Worm (Caenorhabditis elegans) whole organism, mixed stage, embryonic: Measurements from ENCODE around the gene ppk-2.

Experiments
- M03D4.4 ChIP-seq: sonication (generic microtip); optimal IDR thresholded peaks from 2 replicates; lab custom pipeline; 2017; ENCODE audit warnings: mild to moderate bottlenecking, missing genetic modification characterization, missing compliant biosample characterization
- bed-3 ChIP-seq: fragments of 200-800 bp; sonication (Bioruptor generic); optimal IDR thresholded peaks from 3 replicates; lab custom pipeline; 2018; ENCODE audit warnings: mild to moderate bottlenecking, missing genetic modification characterization, moderate library complexity, missing compliant biosample characterization
- blmp-1 ChIP-seq: fragments of 150-350 bp; optimal IDR thresholded peaks from 2 replicates; lab custom pipeline; 2014; ENCODE audit warnings: missing biosample characterization, missing genetic modification characterization
- ceh-39 ChIP-seq: fragments of 150-350 bp; optimal IDR thresholded peaks from 2 replicates; lab custom pipeline; 2014; ENCODE audit warnings: missing biosample characterization, missing genetic modification characterization
- ceh-43 ChIP-seq: fragments of 200-800 bp; sonication (Bioruptor generic); optimal IDR thresholded peaks from 2 replicates; lab custom pipeline; 2018; ENCODE audit warnings: mild to moderate bottlenecking, missing genetic modification characterization, moderate library complexity, missing compliant biosample characterization
- ces-1 ChIP-seq: fragments of 150-350 bp; optimal IDR thresholded peaks from 2 replicates; lab custom pipeline; 2014; ENCODE audit warnings: missing biosample characterization, missing genetic modification reagents, missing genetic modification characterization
- cnd-1 ChIP-seq: fragments of 200-800 bp; sonication (Bioruptor generic); optimal IDR thresholded peaks from 2 replicates; lab custom pipeline; 2018; ENCODE audit warnings: mild to moderate bottlenecking, missing genetic modification characterization, missing compliant biosample characterization
- drap-1 ChIP-seq: fragments of 200-800 bp; sonication (Bioruptor generic); optimal IDR thresholded peaks from 3 replicates; lab custom pipeline; 2018; ENCODE audit warnings: mild to moderate bottlenecking, missing genetic modification characterization, missing compliant biosample characterization
- elt-1 ChIP-seq: sonication (generic microtip); optimal IDR thresholded peaks from 2 replicates; lab custom pipeline; 2017; ENCODE audit warnings: missing genetic modification characterization, mild to moderate bottlenecking, missing compliant biosample characterization, antibody characterized with exemption, moderate library complexity, borderline replicate concordance; ENCODE audit not compliant: insufficient read depth
- flh-1 ChIP-seq: fragments of 200-800 bp; sonication (Bioruptor generic); optimal IDR thresholded peaks from 2 replicates; lab custom pipeline; 2018; ENCODE audit warnings: mild to moderate bottlenecking, missing genetic modification characterization, moderate library complexity, missing compliant biosample characterization
- ham-2 ChIP-seq: fragments of 200-800 bp; sonication (Bioruptor generic); optimal IDR thresholded peaks from 2 replicates; lab custom pipeline; 2018; ENCODE audit warnings: mild to moderate bottlenecking, missing genetic modification characterization, missing compliant biosample characterization
- hlh-1 ChIP-seq: fragments of 150-350 bp; optimal IDR thresholded peaks from 2 replicates; lab custom pipeline; 2014; ENCODE audit warnings: missing biosample characterization, missing genetic modification reagents, missing genetic modification characterization
- lin-13 ChIP-seq: fragments of 150-350 bp; optimal IDR thresholded peaks from 2 replicates; lab custom pipeline; 2014; ENCODE audit warnings: missing biosample characterization, missing genetic modification characterization
- lin-32 ChIP-seq: fragments of 200-800 bp; sonication (Bioruptor generic); optimal IDR thresholded peaks from 2 replicates; lab custom pipeline; 2018; ENCODE audit warnings: mild to moderate bottlenecking, missing genetic modification characterization, missing compliant biosample characterization
- lsy-2 ChIP-seq: fragments of 150-350 bp; optimal IDR thresholded peaks from 2 replicates; lab custom pipeline; 2014; ENCODE audit warnings: missing biosample characterization, missing genetic modification characterization
- mab-5 ChIP-seq: fragments of 150-350 bp; optimal IDR thresholded peaks from 2 replicates; lab custom pipeline; 2014; ENCODE audit warnings: missing biosample characterization, missing genetic modification characterization
- mep-1 ChIP-seq: fragments of 150-350 bp; optimal IDR thresholded peaks from 2 replicates; lab custom pipeline; 2017; ENCODE audit warnings: missing biosample characterization, missing genetic modification reagents, missing genetic modification characterization, inconsistent platforms
- nhr-12 ChIP-seq: fragments of 150-350 bp; optimal IDR thresholded peaks from 2 replicates; lab custom pipeline; 2014; ENCODE audit warnings: missing biosample characterization, missing genetic modification characterization
- nhr-2 ChIP-seq: fragments of 150-350 bp; optimal IDR thresholded peaks from 2 replicates; lab custom pipeline; 2014; ENCODE audit warnings: missing biosample characterization, missing genetic modification characterization
- nhr-237 ChIP-seq: fragments of 150-350 bp; optimal IDR thresholded peaks from 2 replicates; lab custom pipeline; 2014; ENCODE audit warnings: missing biosample characterization, missing genetic modification characterization
- nhr-28 ChIP-seq: fragments of 150-350 bp; optimal IDR thresholded peaks from 2 replicates; lab custom pipeline; 2014; ENCODE audit warnings: missing biosample characterization, missing genetic modification characterization
- pha-4 ChIP-seq: fragments of 150-350 bp; optimal IDR thresholded peaks from 2 replicates; lab custom pipeline; 2018; ENCODE audit warnings: missing biosample characterization, missing genetic modification reagents, missing genetic modification characterization
- sem-2 ChIP-seq: fragments of 200-800 bp; sonication (Bioruptor generic); optimal IDR thresholded peaks from 2 replicates; lab custom pipeline; 2018; ENCODE audit warnings: mild to moderate bottlenecking, missing genetic modification characterization, missing compliant biosample characterization
- snpc-4 ChIP-seq: fragments of 150-350 bp; optimal IDR thresholded peaks from 2 replicates; lab custom pipeline; 2014; ENCODE audit warnings: missing biosample characterization, missing genetic modification characterization
- sptf-1 ChIP-seq: sonication (generic microtip); optimal IDR thresholded peaks from 2 replicates; lab custom pipeline; 2017; ENCODE audit warnings: mild to moderate bottlenecking, missing genetic modification characterization, moderate library complexity, missing compliant biosample characterization
- tbx-8 ChIP-seq: fragments of 200-800 bp; sonication (Bioruptor generic); optimal IDR thresholded peaks from 2 replicates; lab custom pipeline; 2018; ENCODE audit warnings: mild to moderate bottlenecking, missing genetic modification characterization, moderate library complexity, missing compliant biosample characterization
- unc-120 ChIP-seq: sonication (generic microtip); optimal IDR thresholded peaks from 2 replicates; lab custom pipeline; 2017; ENCODE audit warnings: missing genetic modification characterization, missing compliant biosample characterization; ENCODE audit not compliant: poor library complexity, severe bottlenecking
- unc-39 ChIP-seq: fragments of 150-350 bp; optimal IDR thresholded peaks from 2 replicates; lab custom pipeline; 2014; ENCODE audit warnings: missing biosample characterization, missing genetic modification characterization
- unc-62 ChIP-seq: fragments of 150-350 bp; optimal IDR thresholded peaks from 2 replicates; lab custom pipeline; 2014; ENCODE audit warnings: missing biosample characterization, missing genetic modification reagents, missing genetic modification characterization
- zip-8 ChIP-seq: fragments of 150-350 bp; optimal IDR thresholded peaks from 2 replicates; lab custom pipeline; 2014; ENCODE audit warnings: missing biosample characterization, missing genetic modification characterization
- ztf-11 ChIP-seq: fragments of 150-350 bp; optimal IDR thresholded peaks from 2 replicates; lab custom pipeline; 2014; ENCODE audit warnings: missing biosample characterization, missing genetic modification characterization

ppk-2 gene

DNA sequence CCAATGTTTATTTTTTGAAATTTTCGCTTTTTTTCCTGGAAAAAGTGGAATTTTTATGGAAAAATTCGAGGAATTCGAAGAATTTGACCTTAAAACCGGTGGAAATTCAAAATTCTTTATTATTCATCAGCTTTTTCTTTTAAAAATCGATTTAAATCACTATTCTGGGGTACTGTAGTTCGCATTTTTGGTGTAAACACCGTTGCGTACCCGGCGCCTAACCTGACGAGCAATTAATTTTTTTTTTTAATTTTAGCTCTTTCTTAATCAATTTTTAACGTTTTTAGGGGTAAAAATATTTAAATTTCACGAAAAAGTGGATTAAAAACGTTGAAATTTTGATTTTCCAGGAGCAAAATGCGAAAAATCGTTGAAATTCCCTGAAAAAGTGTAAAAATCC is 31.8 kb downstream of the ppk-2 start:
- TF ChIP-seq elt-1 (tag; lab: Kevin White, UChicago), result no peak
- no peak for TF ChIP-seq lin-13 (tag; lab: Kevin White, UChicago)
- no peak for TF ChIP-seq blmp-1
- no peak for TF ChIP-seq ceh-39 (tag; lab: Kevin White, UChicago)
- TF ChIP-seq nhr-28, result no peak
- no peak for TF ChIP-seq lin-32
- TF ChIP-seq tbx-8 (GFP tag; lab: Kevin White, UChicago), result no peak
- no peak for TF ChIP-seq M03D4.4 (tag; lab: Kevin White, UChicago)
- TF ChIP-seq ztf-11, result no peak
- TF ChIP-seq ces-1 (GFP tag; lab: Kevin White, UChicago), result no peak
- TF ChIP-seq zip-8 (tag; lab: Kevin White, UChicago), result no peak
- TF ChIP-seq nhr-2 (tag; lab: Kevin White, UChicago), result no peak
- no peak for TF ChIP-seq mab-5 (tag; lab: Kevin White, UChicago)
- no peak for TF ChIP-seq unc-120 (tag; lab: Kevin White, UChicago)
- no peak for TF ChIP-seq mep-1 (tag; lab: Kevin White, UChicago)
- no peak for TF ChIP-seq sptf-1 (tag; lab: Kevin White, UChicago)
- no peak for TF ChIP-seq unc-39
- TF ChIP-seq flh-1 (GFP tag; lab: Kevin White, UChicago), result no peak
- TF ChIP-seq unc-62 (GFP tag; lab: Kevin White, UChicago), result no peak
- no peak for TF ChIP-seq ceh-43

ce11 chrIII:2137490-2137889 is 35.4 kb downstream of the ppk-2 start:
- TF ChIP-seq tbx-8 (GFP tag; lab: Kevin White, UChicago), result no peak
- TF ChIP-seq ceh-39 (tag; lab: Kevin White, UChicago), result no peak
- TF ChIP-seq unc-120 (tag; lab: Kevin White, UChicago), result no peak
- TF ChIP-seq snpc-4, result no peak
- no peak for TF ChIP-seq hlh-1 (tag; lab: Kevin White, UChicago)
- TF ChIP-seq nhr-12 (tag; lab: Kevin White, UChicago), result no peak
- no peak for TF ChIP-seq nhr-28
- no peak for TF ChIP-seq flh-1 (GFP tag; lab: Kevin White, UChicago)
- no peak for TF ChIP-seq nhr-237
- no peak for TF ChIP-seq pha-4 (tag; lab: Kevin White, UChicago)
- TF ChIP-seq nhr-2 (tag; lab: Kevin White, UChicago), result no peak
- no peak for TF ChIP-seq cnd-1 (tag; lab: Kevin White, UChicago)
- TF ChIP-seq zip-8 (tag; lab: Kevin White, UChicago), result no peak
- TF ChIP-seq mep-1 (tag; lab: Kevin White, UChicago), result no peak
- TF ChIP-seq unc-39, result no peak
- no peak for TF ChIP-seq sptf-1 (tag; lab: Kevin White, UChicago)
- no peak for TF ChIP-seq mab-5 (tag; lab: Kevin White, UChicago)
- TF ChIP-seq ham-2 (GFP tag; lab: Kevin White, UChicago), result no peak
- no peak for TF ChIP-seq drap-1
- no peak for TF ChIP-seq ces-1 (GFP tag; lab: Kevin White, UChicago)

DNA sequence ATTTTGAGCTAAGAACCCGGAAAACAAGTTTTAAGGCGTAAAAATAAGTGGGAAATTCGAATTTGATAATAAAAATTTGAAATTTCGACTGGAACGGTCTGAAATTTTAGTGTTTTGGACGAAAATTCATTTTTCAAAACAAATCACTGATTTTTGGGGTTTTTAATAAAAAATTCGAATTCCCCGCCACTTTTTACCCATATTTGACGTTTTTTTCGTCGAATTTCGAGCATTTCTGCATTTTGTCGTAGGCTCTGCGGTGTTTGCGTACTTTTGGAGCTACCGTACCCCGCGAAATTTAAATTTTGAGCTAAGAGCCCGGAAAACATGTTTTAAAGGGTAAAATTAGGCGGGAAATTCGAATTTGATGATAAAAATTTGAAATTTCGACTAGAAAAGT is 48.5 kb downstream of the ppk-2 start:
- TF ChIP-seq flh-1 (GFP tag; lab: Kevin White, UChicago), result no peak
- TF ChIP-seq lin-13 (tag; lab: Kevin White, UChicago), result peak; percentile 27
- peak; percentile 77 for TF ChIP-seq lsy-2 (tag; lab: Kevin White, UChicago)

DNA sequence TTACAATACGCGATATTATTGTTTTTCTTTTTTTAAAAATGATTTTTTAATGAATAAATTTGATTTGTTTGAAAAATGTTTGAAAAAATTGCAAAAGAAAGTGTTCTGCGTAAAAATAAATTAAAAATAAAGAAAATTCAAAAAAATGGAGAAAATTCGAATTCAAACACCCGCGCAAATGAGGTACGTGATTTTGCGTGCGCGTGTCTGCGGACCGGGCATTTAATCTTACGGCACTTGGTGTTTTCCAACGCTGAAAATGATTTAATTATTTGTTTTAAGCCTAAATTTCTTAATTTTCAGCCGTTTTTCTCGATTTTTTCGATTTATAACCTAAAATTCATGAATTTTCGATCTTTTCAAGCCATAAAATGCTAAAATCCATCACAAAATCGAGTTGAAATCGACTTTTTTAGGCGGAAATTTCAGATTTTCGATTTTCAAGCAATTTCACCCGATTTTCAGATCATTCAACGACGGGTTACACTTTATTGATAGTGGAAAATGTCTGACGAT is 49.4 kb downstream of the ppk-2 start, which contains the start of gene gcn-1:
Gene gcn-1 (plus strand): TSS at position 466 of the 516 bp plus-strand sequence.
- TF ChIP-seq zip-8 (tag; lab: Kevin White, UChicago), result no peak
- TF ChIP-seq sptf-1 (tag; lab: Kevin White, UChicago), result no peak
- TF ChIP-seq ceh-39 (tag; lab: Kevin White, UChicago), result peak; percentile 58
- peak; percentile 49 for TF ChIP-seq lin-13 (tag; lab: Kevin White, UChicago)
- TF ChIP-seq nhr-237, result peak; percentile 58
- TF ChIP-seq ham-2 (GFP tag; lab: Kevin White, UChicago), result no peak
- no peak for TF ChIP-seq drap-1
- peak; percentile 17 for TF ChIP-seq nhr-2 (tag; lab: Kevin White, UChicago)
- peak; percentile 78 for TF ChIP-seq lsy-2 (tag; lab: Kevin White, UChicago)
- TF ChIP-seq ces-1 (GFP tag; lab: Kevin White, UChicago), result peak; percentile 92
- TF ChIP-seq bed-3, result no peak
- TF ChIP-seq sem-2 (GFP tag; lab: Kevin White, UChicago), result no peak
- peak; percentile 63 for TF ChIP-seq mep-1 (tag; lab: Kevin White, UChicago)
